Worm (Caenorhabditis elegans) whole organism, early embryonic: ENCODE data around the gene Y43F8C.15.
"Not testable (repeated sequence)": the region's sequence is repeated elsewhere in the genome, so short reads cannot be mapped to it uniquely, and the experiment has no call there.

Experiments
- B0310.2 ChIP-seq: sonication (generic microtip); optimal IDR thresholded peaks from 2 replicates; lab custom pipeline; 2016; ENCODE audit warnings: mild to moderate bottlenecking, missing genetic modification characterization, missing compliant biosample characterization
- ama-1 ChIP-seq: fragments of 150-350 bp; optimal IDR thresholded peaks from 2 replicates; lab custom pipeline; 2014
- ceh-13 ChIP-seq: fragments of 200-800 bp; sonication (Bioruptor generic); optimal IDR thresholded peaks from 2 replicates; lab custom pipeline; 2018; ENCODE audit warnings: mild to moderate bottlenecking, missing genetic modification characterization, missing compliant biosample characterization
- flt-1 ChIP-seq: fragments of 200-800 bp; sonication (Bioruptor generic); IDR thresholded peaks from 2 replicates; pipeline ENCODE4 v1.3.6; 2022; ENCODE audit warnings: missing genetic modification characterization, missing compliant biosample characterization
- hmbx-1 ChIP-seq: sonication (generic microtip); optimal IDR thresholded peaks from 2 replicates; lab custom pipeline; 2016; ENCODE audit warnings: mild to moderate bottlenecking, missing genetic modification characterization, missing compliant biosample characterization
- hmg-4 ChIP-seq: fragments of 200-800 bp; sonication (Bioruptor generic); optimal IDR thresholded peaks from 2 replicates; lab custom pipeline; 2018; ENCODE audit warnings: mild to moderate bottlenecking, missing genetic modification characterization, missing compliant biosample characterization
- tbx-11 ChIP-seq: fragments of 200-800 bp; sonication (Bioruptor generic); IDR thresholded peaks from 2 replicates; pipeline ENCODE4 v1.3.6; 2022; ENCODE audit warnings: missing genetic modification characterization, missing compliant biosample characterization
- tbx-37 ChIP-seq: fragments of 200-800 bp; sonication (Bioruptor generic); conservative IDR thresholded peaks from 2 replicates; pipeline ENCODE4 v1.3.6; 2022; ENCODE audit warnings: missing genetic modification reagents, missing genetic modification characterization, missing compliant biosample characterization
- tra-4 ChIP-seq: sonication (generic microtip); optimal IDR thresholded peaks from 2 replicates; lab custom pipeline; 2017; ENCODE audit warnings: missing genetic modification characterization, missing compliant biosample characterization

- not testable (repeated sequence) for TF ChIP-seq ama-1; hmbx-1 (tag; lab: Kevin White, UChicago); tbx-37 (GFP tag; lab: Robert Waterston, UW); hmg-4; flt-1; ceh-13 (GFP tag; lab: Kevin White, UChicago); tra-4 (tag; lab: Kevin White, UChicago); tbx-11; B0310.2
Measured at ce11 chrV:19711646-19712045, 1.2 kb upstream of the Y43F8C.15 start, which contains the start of gene Y43F8C.23.
